Fruit fly (Drosophila melanogaster): ENCODE data around the gene loaf.

The loaf gene

dm6 chr3L:11765695-11766232 lies at the start of gene loaf:
Gene loaf (minus strand): TSS chr3L:11766182.
- TF ChIP-seq fd59A (GFP tag; optimal IDR thresholded peaks at IDR 0.05) = no peak
- no peak for TF ChIP-seq CG6163 (GFP tag; IDR thresholded peaks at IDR 0.05)
- peak; percentile 27 for TF ChIP-seq Eip78C (GFP tag)
- no peak for TF ChIP-seq Lpt (GFP tag; optimal IDR thresholded peaks at IDR 0.05)
- TF ChIP-seq CG16779 (tag; optimal IDR thresholded peaks at IDR 0.05) = no peak
- no peak for TF ChIP-seq CG11902 (GFP tag; optimal IDR thresholded peaks at IDR 0.05)
- TF ChIP-seq CG15336 (GFP tag; IDR thresholded peaks at IDR 0.05) = no peak
- no peak for TF ChIP-seq net (GFP tag; optimal IDR thresholded peaks at IDR 0.05)

- no peak for TF ChIP-seq Eip75B (GFP tag; optimal IDR thresholded peaks at IDR 0.05)
- no peak for TF ChIP-seq net (GFP tag; optimal IDR thresholded peaks at IDR 0.05)
- no peak for TF ChIP-seq OdsH (GFP tag; optimal IDR thresholded peaks at IDR 0.05)
- TF ChIP-seq CG6792 (GFP tag; optimal IDR thresholded peaks at IDR 0.05) = no peak
- peak; percentile 71 for TF ChIP-seq achi (GFP tag; optimal IDR thresholded peaks at IDR 0.05)
- TF ChIP-seq CG31627 (GFP tag; optimal IDR thresholded peaks at IDR 0.05) = no peak
Observed at dm6 chr3L:11815220-11815797, 49.3 kb upstream of the loaf start, which contains the start of gene CG14130. Gene CG14130 (plus strand): TSS chr3L:11815444.

- TF ChIP-seq salr (GFP tag; optimal IDR thresholded peaks at IDR 0.05) = no peak
- TF ChIP-seq fd59A (GFP tag; optimal IDR thresholded peaks at IDR 0.05) = no peak
- TF ChIP-seq eg (GFP tag; IDR thresholded peaks at IDR 0.05) = no peak
Observed at dm6 chr3L:11814655-11815054, 48.7 kb upstream of the loaf start, which contains the start of gene Cubn2. Gene Cubn2 (minus strand): TSS chr3L:11814755.

dm6 chr3L:11801622-11802021 lies 35.6 kb upstream of the loaf start:
- no peak for TF ChIP-seq CG8119 (GFP tag; IDR thresholded peaks at IDR 0.05)
- TF ChIP-seq eg (GFP tag; IDR thresholded peaks at IDR 0.05) = no peak
- TF ChIP-seq topi (GFP tag; optimal IDR thresholded peaks at IDR 0.05) = no peak
- no peak for TF ChIP-seq vri (GFP tag; optimal IDR thresholded peaks at IDR 0.05)
- no peak for TF ChIP-seq CG7368 (GFP tag; optimal IDR thresholded peaks at IDR 0.05)
- TF ChIP-seq salr (GFP tag; optimal IDR thresholded peaks at IDR 0.05) = no peak
- no peak for TF ChIP-seq CG3032 (tag; optimal IDR thresholded peaks at IDR 0.05)
- TF ChIP-seq Hr38 (GFP tag; optimal IDR thresholded peaks at IDR 0.05) = no peak
- TF ChIP-seq net (GFP tag; optimal IDR thresholded peaks at IDR 0.05) = no peak
- no peak for TF ChIP-seq CG8632 (GFP tag; optimal IDR thresholded peaks at IDR 0.05)
- TF ChIP-seq Sox102F (GFP tag; optimal IDR thresholded peaks at IDR 0.05) = no peak
- no peak for TF ChIP-seq CG3919 (GFP tag; optimal IDR thresholded peaks at IDR 0.05)
- no peak for TF ChIP-seq Sox14 (GFP tag; optimal IDR thresholded peaks at IDR 0.05)
- no peak for TF ChIP-seq Met (GFP tag; optimal IDR thresholded peaks at IDR 0.05)
- no peak for TF ChIP-seq esn (GFP tag; optimal IDR thresholded peaks at IDR 0.05)

dm6 chr3L:11800761-11801160 lies 34.8 kb upstream of the loaf start, which contains the start of gene Gcat:
Gene Gcat (minus strand): TSS chr3L:11800861.
- TF ChIP-seq CG6163 (GFP tag; IDR thresholded peaks at IDR 0.05) (no peak), vri (GFP tag; optimal IDR thresholded peaks at IDR 0.05) (no peak), CG31627 (GFP tag; optimal IDR thresholded peaks at IDR 0.05) (no peak), CG8319 (GFP tag; optimal IDR thresholded peaks at IDR 0.05) (no peak), CG10669 (GFP tag; optimal IDR thresholded peaks at IDR 0.05) (no peak), fd59A (GFP tag; optimal IDR thresholded peaks at IDR 0.05) (no peak), spab (GFP tag; optimal IDR thresholded peaks at IDR 0.05) (no peak)

- TF ChIP-seq Sox14 (GFP tag; optimal IDR thresholded peaks at IDR 0.05) (no peak), CG31627 (GFP tag; optimal IDR thresholded peaks at IDR 0.05) (no peak), CG11294 (GFP tag; IDR thresholded peaks at IDR 0.05) (no peak), CG16779 (tag; optimal IDR thresholded peaks at IDR 0.05) (no peak)
Observed at dm6 chr3L:11795440-11795983, 29.5 kb upstream of the loaf start, which contains the start of gene Klp68D. Gene Klp68D (plus strand): TSS chr3L:11795614.
